Fruit fly (Drosophila melanogaster) whole organism, embryonic: ENCODE results near the gene Rab30.

Source experiments
- BEAF-32 ChIP-seq: fragments of 200-800 bp; sonication (Bioruptor generic); optimal IDR thresholded peaks from 3 replicates; lab custom pipeline; 2017; ENCODE audit warnings: missing biosample characterization, missing genetic modification characterization, mild to moderate bottlenecking, moderate library complexity, missing genetic modification reagents
- CG13287 ChIP-seq: fragments of 200-800 bp; sonication (Bioruptor generic); IDR thresholded peaks from 2 replicates; pipeline ENCODE4 v1.3.6; 2022; ENCODE audit warnings: missing biosample characterization, missing genetic modification characterization; ENCODE audit not compliant: partially characterized antibody
- CG14710 ChIP-seq: fragments of 200-800 bp; sonication (Bioruptor generic); optimal IDR thresholded peaks from 3 replicates; lab custom pipeline; 2019; ENCODE audit warnings: missing biosample characterization, mild to moderate bottlenecking, missing genetic modification characterization, moderate library complexity
- CG1529 ChIP-seq: fragments of 200-800 bp; sonication (Bioruptor generic); optimal IDR thresholded peaks from 3 replicates; lab custom pipeline; 2018; ENCODE audit warnings: missing biosample characterization, missing genetic modification characterization
- CG1647 ChIP-seq: fragments of 200-800 bp; sonication (Bioruptor generic); optimal IDR thresholded peaks from 3 replicates; lab custom pipeline; 2016; ENCODE audit warnings: missing biosample characterization, missing genetic modification characterization
- CG16813 ChIP-seq: fragments of 200-800 bp; sonication (Bioruptor generic); IDR thresholded peaks from 3 replicates; pipeline ENCODE4 v1.3.6; 2022; ENCODE audit warnings: missing biosample characterization, missing genetic modification characterization; ENCODE audit not compliant: partially characterized antibody
- CG3281 ChIP-seq: fragments of 200-800 bp; sonication (Bioruptor generic); optimal IDR thresholded peaks from 3 replicates; lab custom pipeline; 2017; ENCODE audit warnings: missing biosample characterization, mild to moderate bottlenecking, missing genetic modification characterization
- CG3995 ChIP-seq: fragments of 200-800 bp; sonication (Bioruptor generic); optimal IDR thresholded peaks from 3 replicates; lab custom pipeline; 2016; ENCODE audit warnings: missing biosample characterization, missing genetic modification characterization
- CG5180 ChIP-seq: fragments of 200-800 bp; sonication (Bioruptor generic); optimal IDR thresholded peaks from 3 replicates; lab custom pipeline; 2017; ENCODE audit warnings: missing biosample characterization, missing genetic modification characterization, mild to moderate bottlenecking, moderate library complexity, missing genetic modification reagents
- CG5245 ChIP-seq: fragments of 200-800 bp; sonication (Bioruptor generic); optimal IDR thresholded peaks from 3 replicates; lab custom pipeline; 2016; ENCODE audit warnings: missing biosample characterization, missing genetic modification characterization
- CG6254 ChIP-seq: fragments of 200-800 bp; sonication (Bioruptor generic); optimal IDR thresholded peaks from 3 replicates; lab custom pipeline; 2017; ENCODE audit warnings: mild to moderate bottlenecking, missing biosample characterization, missing genetic modification reagents, missing genetic modification characterization
- CG6654 ChIP-seq: fragments of 200-800 bp; sonication (Bioruptor generic); optimal IDR thresholded peaks from 2 replicates; lab custom pipeline; 2017; ENCODE audit warnings: missing biosample characterization, mild to moderate bottlenecking, missing genetic modification characterization
- CG7556 ChIP-seq: fragments of 200-800 bp; sonication (Bioruptor generic); optimal IDR thresholded peaks from 2 replicates; lab custom pipeline; 2017; ENCODE audit warnings: missing biosample characterization, mild to moderate bottlenecking, missing genetic modification characterization
- CG7928 ChIP-seq: fragments of 200-800 bp; sonication (Bioruptor generic); optimal IDR thresholded peaks from 2 replicates; lab custom pipeline; 2017; ENCODE audit warnings: missing biosample characterization, mild to moderate bottlenecking, missing genetic modification characterization
- CG8924 ChIP-seq: fragments of 200-800 bp; optimal IDR thresholded peaks from 3 replicates; lab custom pipeline; 2019; ENCODE audit warnings: missing biosample characterization, mild to moderate bottlenecking, missing genetic modification characterization, moderate library complexity
- CG9609 ChIP-seq: fragments of 200-800 bp; sonication (Bioruptor generic); optimal IDR thresholded peaks from 3 replicates; lab custom pipeline; 2016; ENCODE audit warnings: missing biosample characterization, missing genetic modification characterization
- CG9876 ChIP-seq: fragments of 200-800 bp; sonication (Bioruptor generic); optimal IDR thresholded peaks from 2 replicates; lab custom pipeline; 2016; ENCODE audit warnings: missing biosample characterization, missing genetic modification characterization
- CoRest ChIP-seq: fragments of 200-800 bp; sonication (Bioruptor generic); optimal IDR thresholded peaks from 3 replicates; lab custom pipeline; 2018; ENCODE audit warnings: missing biosample characterization, mild to moderate bottlenecking, missing genetic modification characterization, moderate library complexity
- D19A ChIP-seq: fragments of 200-800 bp; optimal IDR thresholded peaks from 3 replicates; lab custom pipeline; 2019; ENCODE audit warnings: missing biosample characterization, mild to moderate bottlenecking, missing genetic modification characterization, moderate library complexity
- Dfd ChIP-seq, 2 experiments: fragments of >200 bp; optimal IDR thresholded peaks; 2 replicates each; lab custom pipeline; 2017; ENCODE audit warnings: missing biosample characterization in 2 of 2, missing genetic modification characterization in 2 of 2
- Dll ChIP-seq: fragments of 200-800 bp; sonication (Bioruptor generic); IDR thresholded peaks from 4 replicates; pipeline ENCODE4 v1.3.6; 2022; ENCODE audit warnings: missing biosample characterization, missing genetic modification characterization; ENCODE audit not compliant: partially characterized antibody
- Dp ChIP-seq: fragments of 200-800 bp; sonication (Bioruptor generic); optimal IDR thresholded peaks from 2 replicates; lab custom pipeline; 2018; ENCODE audit warnings: missing biosample characterization, mild to moderate bottlenecking, missing genetic modification characterization, moderate library complexity
- Lhr ChIP-seq: fragments of 200-800 bp; sonication (Bioruptor generic); optimal IDR thresholded peaks from 3 replicates; lab custom pipeline; 2017; ENCODE audit warnings: mild to moderate bottlenecking, missing biosample characterization, missing genetic modification reagents, missing genetic modification characterization
- Lpt ChIP-seq: fragments of >200 bp; optimal IDR thresholded peaks from 2 replicates; lab custom pipeline; 2018; ENCODE audit warnings: missing biosample characterization, missing genetic modification characterization
- MESR4 ChIP-seq: fragments of 200-800 bp; sonication (Bioruptor generic); optimal IDR thresholded peaks from 2 replicates; lab custom pipeline; 2018; ENCODE audit warnings: missing biosample characterization, mild to moderate bottlenecking, missing genetic modification characterization, moderate library complexity
- NfI ChIP-seq: fragments of 200-800 bp; sonication (Bioruptor generic); optimal IDR thresholded peaks from 3 replicates; lab custom pipeline; 2018; ENCODE audit warnings: missing biosample characterization, mild to moderate bottlenecking, missing genetic modification characterization, moderate library complexity
- Taf1 ChIP-seq: fragments of 200-800 bp; sonication (Bioruptor generic); IDR thresholded peaks from 2 replicates; pipeline ENCODE4 v1.3.6; 2022; ENCODE audit warnings: missing biosample characterization, missing genetic modification characterization
- Trl ChIP-seq, 3 experiments: fragments of >200 bp in 2 of 3; fragments of 200-800 bp in 1 of 3; sonication (Bioruptor generic) in 1 of 3; optimal IDR thresholded peaks; 2 replicates in 1 of 3; 3 replicates in 2 of 3; lab custom pipeline; 2016 to 2017; ENCODE audit warnings: missing biosample characterization in 1 of 3, missing genetic modification characterization in 1 of 3
- ab ChIP-seq: fragments of 200-800 bp; sonication (Bioruptor generic); optimal IDR thresholded peaks from 2 replicates; lab custom pipeline; 2016; ENCODE audit warnings: missing biosample characterization, missing genetic modification characterization
- az2 ChIP-seq: fragments of 200-800 bp; sonication (Bioruptor generic); optimal IDR thresholded peaks from 3 replicates; lab custom pipeline; 2016; ENCODE audit warnings: missing biosample characterization, missing genetic modification characterization
- cg ChIP-seq: fragments of 200-800 bp; sonication (Bioruptor generic); optimal IDR thresholded peaks from 3 replicates; lab custom pipeline; 2019; ENCODE audit warnings: missing biosample characterization, mild to moderate bottlenecking, missing genetic modification characterization, moderate library complexity
- fd102C ChIP-seq: fragments of 200-800 bp; sonication (Bioruptor generic); optimal IDR thresholded peaks from 2 replicates; lab custom pipeline; 2018; ENCODE audit warnings: missing biosample characterization, mild to moderate bottlenecking, missing genetic modification characterization, moderate library complexity
- gfzf ChIP-seq: fragments of 200-800 bp; sonication (Bioruptor generic); optimal IDR thresholded peaks from 2 replicates; lab custom pipeline; 2016; ENCODE audit warnings: missing biosample characterization, mild to moderate bottlenecking, missing genetic modification characterization, moderate library complexity
- kah ChIP-seq: fragments of 200-800 bp; sonication (Bioruptor generic); optimal IDR thresholded peaks from 2 replicates; lab custom pipeline; 2018; ENCODE audit warnings: missing biosample characterization, mild to moderate bottlenecking, missing genetic modification characterization
- lbe ChIP-seq: fragments of 200-800 bp; sonication (Bioruptor generic); optimal IDR thresholded peaks from 2 replicates; lab custom pipeline; 2016; ENCODE audit warnings: missing biosample characterization, mild to moderate bottlenecking, missing genetic modification characterization
- pzg ChIP-seq: fragments of 200-800 bp; sonication (Bioruptor generic); optimal IDR thresholded peaks from 3 replicates; lab custom pipeline; 2018; ENCODE audit warnings: missing biosample characterization, mild to moderate bottlenecking, missing genetic modification characterization, moderate library complexity
- row ChIP-seq: fragments of 200-800 bp; sonication (Bioruptor generic); IDR thresholded peaks from 3 replicates; pipeline ENCODE4 v1.3.6; 2022; ENCODE audit warnings: missing biosample characterization, missing genetic modification characterization
- so ChIP-seq: fragments of 200-800 bp; sonication (Bioruptor generic); IDR thresholded peaks from 3 replicates; pipeline ENCODE4 v1.3.6; 2022; ENCODE audit warnings: missing biosample characterization, missing genetic modification characterization
- stwl ChIP-seq: fragments of 200-800 bp; sonication (Bioruptor generic); optimal IDR thresholded peaks from 3 replicates; lab custom pipeline; 2018; ENCODE audit warnings: missing biosample characterization, mild to moderate bottlenecking, missing genetic modification characterization, moderate library complexity
- trem ChIP-seq: fragments of 200-800 bp; optimal IDR thresholded peaks from 3 replicates; lab custom pipeline; 2019; ENCODE audit warnings: missing biosample characterization, mild to moderate bottlenecking, missing genetic modification characterization, moderate library complexity
- ttk ChIP-seq: fragments of 200-800 bp; sonication (Bioruptor generic); IDR thresholded peaks from 2 replicates; pipeline ENCODE4 v2.1.2; 2022; ENCODE audit warnings: missing biosample characterization, missing genetic modification characterization
- unc-4 ChIP-seq: fragments of 200-800 bp; sonication (Bioruptor generic); IDR thresholded peaks from 2 replicates; pipeline ENCODE4 v1.3.6; 2022; ENCODE audit warnings: missing biosample characterization, missing genetic modification characterization; ENCODE audit not compliant: partially characterized antibody

The Rab30 gene

DNA sequence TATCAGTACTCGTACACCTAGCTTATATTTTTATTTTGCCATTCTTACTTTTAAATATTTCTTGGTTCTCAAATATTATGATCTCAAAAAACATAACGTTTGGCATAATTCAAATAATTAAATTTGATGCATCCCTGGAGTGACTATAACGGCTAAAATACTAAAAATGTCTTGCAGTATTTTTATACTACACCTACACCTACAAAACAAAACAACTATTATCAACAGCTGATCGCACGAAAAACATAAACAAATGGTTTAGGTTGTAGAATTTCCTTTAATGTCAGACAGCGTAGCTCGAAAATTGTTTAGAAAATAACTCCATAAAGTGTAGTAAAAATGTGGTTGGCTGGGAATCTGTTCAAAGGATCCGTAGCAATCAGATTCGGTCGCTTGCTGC, 19.2 kb downstream of the Rab30 start, which contains the start of gene CG43322 (continued):
- TF ChIP-seq Dll (GFP tag; lab: Robert Waterston, UW) (peak; percentile 34; the same call in 1 of the 4 replicates), ttk (GFP tag; lab: Robert Waterston, UW) (no peak), gfzf (GFP tag; lab: Kevin White, UChicago) (peak; percentile 32), trem (tag; lab: Kevin White, UChicago) (peak; percentile 18), fd102C (GFP tag; lab: Kevin White, UChicago) (no peak), CG16813 (GFP tag; lab: Robert Waterston, UW) (no peak), CG3995 (GFP tag; lab: Kevin White, UChicago) (no peak), CG1529 (GFP tag; lab: Kevin White, UChicago) (no peak), Dfd (GFP tag; optimal IDR thresholded peaks at IDR 0.05; lab: Kevin White, UChicago) (no peak), Taf1 (GFP tag; lab: Robert Waterston, UW) (no peak), BEAF-32 (GFP tag; lab: Kevin White, UChicago) (peak; percentile 1), CG9876 (GFP tag; lab: Kevin White, UChicago) (no peak), CG3281 (GFP tag; lab: Kevin White, UChicago) (no peak), ab (GFP tag; lab: Kevin White, UChicago) (no peak), row (GFP tag; lab: Robert Waterston, UW) (no peak), NfI (GFP tag; lab: Kevin White, UChicago) (no peak), cg (peak; percentile 56), CG5180 (GFP tag; lab: Kevin White, UChicago) (no peak), lbe (no peak), D19A (tag; lab: Kevin White, UChicago) (no peak), kah (GFP tag; lab: Kevin White, UChicago) (no peak), pzg (GFP tag; lab: Kevin White, UChicago) (peak; percentile 37), CG6254 (GFP tag; lab: Kevin White, UChicago) (no peak), stwl (tag; lab: Kevin White, UChicago) (peak; percentile 45), CG14710 (tag; lab: Kevin White, UChicago) (peak; percentile 6), Trl (optimal IDR thresholded peaks at IDR 0.05; lab: Kevin White, UChicago) (no peak), Trl (GFP tag; optimal IDR thresholded peaks at IDR 0.05; lab: Kevin White, UChicago) (no peak), Lpt (no peak), CoRest (tag; lab: Kevin White, UChicago) (no peak), CG7556 (no peak), unc-4 (GFP tag; lab: Robert Waterston, UW) (no peak), Lhr (GFP tag; lab: Kevin White, UChicago) (no peak), CG1647 (GFP tag; lab: Kevin White, UChicago) (no peak), CG8924 (tag; lab: Kevin White, UChicago) (peak; percentile 38), az2 (GFP tag; lab: Kevin White, UChicago) (no peak), CG13287 (peak; percentile 13; the same call in 1 of the 2 replicates), CG7928 (GFP tag; lab: Kevin White, UChicago) (peak; percentile 88), so (GFP tag; lab: Robert Waterston, UW) (no peak), Dp (peak; percentile 35), MESR4 (peak; percentile 6)

DNA sequence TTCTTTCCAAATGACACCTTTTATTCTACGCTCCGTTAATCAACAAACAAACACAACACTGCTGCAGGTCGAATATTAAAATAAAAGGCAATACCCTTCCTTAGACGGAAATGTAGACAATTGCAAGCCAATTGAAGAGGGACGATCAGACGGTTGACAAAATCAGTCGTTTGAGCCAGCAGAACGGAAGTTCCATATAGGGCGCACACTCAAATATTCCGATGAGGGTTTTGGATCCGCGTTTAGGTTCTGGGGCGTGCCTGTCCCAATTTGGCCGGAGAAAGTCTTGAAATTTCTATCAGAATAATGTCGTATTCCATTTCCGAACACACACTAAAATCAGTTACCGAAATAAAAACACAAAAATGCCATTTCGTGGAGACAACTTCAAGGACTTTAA, 20.4 kb downstream of the Rab30 start, which contains the start of gene CG43321:
Gene CG43321, plus strand, starts transcription at position 301 of the 400 bp plus-strand sequence.
- no peak for TF ChIP-seq CG5245 (GFP tag; lab: Kevin White, UChicago)
- no peak for TF ChIP-seq CG9609 (GFP tag; lab: Kevin White, UChicago)
- no peak for TF ChIP-seq CG6654
